Worm (Caenorhabditis elegans): ENCODE measurements around the gene Y75B8A.8.

- no peak for TF ChIP-seq unc-62 (GFP tag; optimal IDR thresholded peaks at IDR 0.05)
- TF ChIP-seq unc-39 (tag; optimal IDR thresholded peaks at IDR 0.05): no peak
- no peak for TF ChIP-seq nhr-2 (tag; optimal IDR thresholded peaks at IDR 0.05)
- TF ChIP-seq elt-1 (tag; optimal IDR thresholded peaks at IDR 0.05; ENCODE audit: borderline replicate concordance, insufficient read depth): no peak
- TF ChIP-seq lin-13 (tag; optimal IDR thresholded peaks at IDR 0.05): no peak
- TF ChIP-seq mep-1 (tag; optimal IDR thresholded peaks at IDR 0.05): no peak
- TF ChIP-seq pha-4 (tag; optimal IDR thresholded peaks at IDR 0.05): no peak
These were observed 30.5 kb upstream of the Y75B8A.8 start, which contains the start of gene Y75B8A.6 for ce11 chrIII:12130052-12130451.
